Fruit fly (Drosophila melanogaster): ENCODE measurements around the gene CG15186.

Gene CG15186

DNA sequence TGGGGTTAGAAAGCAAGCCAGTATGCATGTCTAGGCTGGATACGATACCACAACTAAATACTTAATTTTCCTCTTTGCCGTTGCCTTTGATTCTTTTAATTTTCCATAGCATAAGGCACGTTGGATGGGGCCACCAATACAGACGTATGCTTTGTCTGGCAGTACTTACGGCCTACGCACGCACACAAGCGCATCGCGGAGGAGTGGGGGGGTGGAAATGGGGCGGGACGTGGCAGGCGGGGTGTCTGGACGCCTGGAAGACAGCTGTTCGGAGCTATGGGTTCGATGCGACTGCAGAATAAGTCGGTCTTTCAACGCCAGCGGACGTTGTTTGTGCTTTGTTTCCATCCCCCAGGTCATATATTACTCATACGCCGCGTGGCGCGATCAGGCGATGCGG is 1.7 kb upstream of the CG15186 start:
- TF ChIP-seq GATAd (GFP tag; optimal IDR thresholded peaks at IDR 0.05) (no peak), ey (GFP tag; optimal IDR thresholded peaks at IDR 0.05) (no peak), Abd-B (GFP tag; optimal IDR thresholded peaks at IDR 0.05) (no peak), Dfd (GFP tag; optimal IDR thresholded peaks at IDR 0.05) (no peak), HLH106 (tag; optimal IDR thresholded peaks at IDR 0.05) (no peak), tai (GFP tag; optimal IDR thresholded peaks at IDR 0.05) (no peak), CrebA (GFP tag; optimal IDR thresholded peaks at IDR 0.05; ENCODE audit: borderline replicate concordance) (no peak), dsf (GFP tag; optimal IDR thresholded peaks at IDR 0.05; ENCODE audit: borderline replicate concordance) (no peak), Hnf4 (GFP tag; optimal IDR thresholded peaks at IDR 0.05) (no peak), usp (GFP tag; optimal IDR thresholded peaks at IDR 0.05) (no peak), CG32264 (GFP tag; optimal IDR thresholded peaks at IDR 0.05) (no peak), pan (optimal IDR thresholded peaks at IDR 0.05) (no peak), jim (GFP tag; optimal IDR thresholded peaks at IDR 0.05) (no peak), Mio (GFP tag; optimal IDR thresholded peaks at IDR 0.05) (no peak), Sp1 (GFP tag; optimal IDR thresholded peaks at IDR 0.05) (no peak), woc (GFP tag; optimal IDR thresholded peaks at IDR 0.05) (no peak)

DNA sequence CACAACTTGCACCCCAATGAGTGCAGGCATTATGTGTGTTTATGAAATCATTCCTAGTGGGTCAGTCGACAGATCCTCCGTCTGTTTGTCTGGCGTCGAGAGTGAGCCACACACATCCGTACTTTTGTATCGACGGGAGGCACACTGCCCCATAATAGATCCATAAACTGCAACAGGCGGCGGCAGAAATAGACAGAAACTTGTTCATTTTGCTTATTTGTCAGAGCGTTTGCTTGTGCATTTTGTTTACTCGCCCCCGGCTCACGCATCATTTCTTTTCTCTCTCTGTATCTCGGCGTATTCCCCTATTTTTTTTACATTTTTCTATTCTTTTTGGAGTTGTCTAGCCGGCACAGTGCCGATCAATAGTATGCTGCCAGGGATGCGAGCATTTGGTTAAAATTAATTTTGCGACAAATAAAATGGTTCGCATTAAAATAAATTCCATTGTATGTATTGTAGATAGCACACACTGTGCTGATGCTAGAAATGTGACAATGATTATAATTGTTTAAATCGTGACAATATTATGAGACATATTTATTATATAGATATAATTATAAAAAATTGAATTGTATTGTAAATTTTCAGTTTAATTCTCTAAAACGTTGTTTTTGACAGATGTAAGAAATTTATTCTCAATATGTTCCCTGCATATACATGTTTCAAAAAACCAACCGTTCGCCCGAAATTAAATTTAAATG is 3.8 kb downstream of the CG15186 start:
- TF ChIP-seq lola (GFP tag; optimal IDR thresholded peaks at IDR 0.05) (no peak), Hr78 (GFP tag; optimal IDR thresholded peaks at IDR 0.05) (no peak), woc (GFP tag; optimal IDR thresholded peaks at IDR 0.05) (no peak), Rel (GFP tag; optimal IDR thresholded peaks at IDR 0.05) (no peak), Rel (tag; optimal IDR thresholded peaks at IDR 0.05) (no peak), usp (GFP tag; optimal IDR thresholded peaks at IDR 0.05) (no peak), HLH106 (tag; optimal IDR thresholded peaks at IDR 0.05) (no peak), sv (GFP tag; optimal IDR thresholded peaks at IDR 0.05) (no peak)

dm6 chr3R:6495938-6496337 is 17.8 kb downstream of the CG15186 start:
- TF ChIP-seq foxo (GFP tag; optimal IDR thresholded peaks at IDR 0.05) = no peak
- TF ChIP-seq CG32264 (GFP tag; optimal IDR thresholded peaks at IDR 0.05) = no peak
- no peak for TF ChIP-seq CG9705 (GFP tag; optimal IDR thresholded peaks at IDR 0.05)
- TF ChIP-seq Hnf4 (GFP tag; optimal IDR thresholded peaks at IDR 0.05) = no peak
- TF ChIP-seq lola (GFP tag; optimal IDR thresholded peaks at IDR 0.05) = no peak
- no peak for TF ChIP-seq sage (GFP tag; optimal IDR thresholded peaks at IDR 0.05)
- TF ChIP-seq pan (optimal IDR thresholded peaks at IDR 0.05) = no peak
- no peak for TF ChIP-seq HLH106 (tag; optimal IDR thresholded peaks at IDR 0.05)
- TF ChIP-seq Hr83 (GFP tag; optimal IDR thresholded peaks at IDR 0.05; ENCODE audit: poor library complexity, severe bottlenecking) = no peak
- no peak for TF ChIP-seq Myc (optimal IDR thresholded peaks at IDR 0.05)
- TF ChIP-seq Dif (GFP tag; optimal IDR thresholded peaks at IDR 0.05; ENCODE audit: partially characterized antibody) = no peak
- no peak for TF ChIP-seq Dfd (GFP tag; optimal IDR thresholded peaks at IDR 0.05)
- TF ChIP-seq GATAd (GFP tag; optimal IDR thresholded peaks at IDR 0.05) = no peak
- no peak for TF ChIP-seq ey (GFP tag; optimal IDR thresholded peaks at IDR 0.05)
- TF ChIP-seq Sp1 (GFP tag; optimal IDR thresholded peaks at IDR 0.05) = no peak
- TF ChIP-seq br (GFP tag; optimal IDR thresholded peaks at IDR 0.05) = no peak
- TF ChIP-seq dsf (GFP tag; optimal IDR thresholded peaks at IDR 0.05; ENCODE audit: borderline replicate concordance) = no peak

dm6 chr3R:6504408-6504807 is 26.3 kb downstream of the CG15186 start:
- no peak for TF ChIP-seq sv (GFP tag; optimal IDR thresholded peaks at IDR 0.05)
- no peak for TF ChIP-seq OdsH (GFP tag; optimal IDR thresholded peaks at IDR 0.05)
- TF ChIP-seq rgr (GFP tag; optimal IDR thresholded peaks at IDR 0.05) = no peak
- no peak for TF ChIP-seq Dfd (GFP tag; optimal IDR thresholded peaks at IDR 0.05)

DNA sequence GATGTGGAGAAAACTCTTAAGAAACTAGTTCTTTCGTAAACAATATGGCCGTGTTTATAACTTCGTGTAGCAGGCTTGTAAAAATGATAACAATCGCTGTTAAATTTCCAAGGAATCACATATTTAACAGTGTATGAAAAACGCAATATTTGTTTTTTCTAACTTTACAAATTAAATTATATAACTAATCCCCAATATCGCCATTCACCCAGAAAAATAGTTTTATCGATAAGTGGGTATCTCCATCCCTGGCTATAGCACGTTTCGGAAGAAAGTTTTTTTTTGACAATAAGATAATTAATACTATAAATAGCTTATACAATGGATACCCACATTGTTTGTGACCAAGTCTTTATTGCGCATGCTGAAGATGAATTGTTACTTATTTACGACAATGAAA is 49.1 kb downstream of the CG15186 start, which contains the start of gene CG15185:
Gene CG15185 (plus strand): TSS at position 301 of the 400 bp plus-strand sequence.
- no peak for TF ChIP-seq CG9705 (GFP tag; optimal IDR thresholded peaks at IDR 0.05)
- TF ChIP-seq lola (GFP tag; optimal IDR thresholded peaks at IDR 0.05) = no peak
- TF ChIP-seq h (GFP tag; optimal IDR thresholded peaks at IDR 0.05) = no peak
- TF ChIP-seq dmrt93B (GFP tag; optimal IDR thresholded peaks at IDR 0.05) = no peak
- TF ChIP-seq OdsH (GFP tag; optimal IDR thresholded peaks at IDR 0.05) = no peak
- TF ChIP-seq foxo (GFP tag; optimal IDR thresholded peaks at IDR 0.05) = no peak
- TF ChIP-seq Rel (GFP tag; optimal IDR thresholded peaks at IDR 0.05) = no peak
- TF ChIP-seq Rel (tag; optimal IDR thresholded peaks at IDR 0.05) = no peak
- TF ChIP-seq Jra (GFP tag; optimal IDR thresholded peaks at IDR 0.05) = no peak
- TF ChIP-seq Hr83 (GFP tag; optimal IDR thresholded peaks at IDR 0.05; ENCODE audit: poor library complexity, severe bottlenecking) = no peak
- no peak for TF ChIP-seq brk (GFP tag; optimal IDR thresholded peaks at IDR 0.05)
- TF ChIP-seq CrebA (GFP tag; optimal IDR thresholded peaks at IDR 0.05; ENCODE audit: borderline replicate concordance) = no peak
- TF ChIP-seq Hnf4 (GFP tag; optimal IDR thresholded peaks at IDR 0.05) = no peak
- TF ChIP-seq tai (GFP tag; optimal IDR thresholded peaks at IDR 0.05) = no peak
- TF ChIP-seq GATAd (GFP tag; optimal IDR thresholded peaks at IDR 0.05) = no peak

Measured in whole organism, wandering third instar larva.